Fruit fly (Drosophila melanogaster): ENCODE measurements around the gene RhoGAP68F.
A peak's percentile ranks its signal among the peaks of the same experiment; 100 is the strongest.

The RhoGAP68F gene

DNA sequence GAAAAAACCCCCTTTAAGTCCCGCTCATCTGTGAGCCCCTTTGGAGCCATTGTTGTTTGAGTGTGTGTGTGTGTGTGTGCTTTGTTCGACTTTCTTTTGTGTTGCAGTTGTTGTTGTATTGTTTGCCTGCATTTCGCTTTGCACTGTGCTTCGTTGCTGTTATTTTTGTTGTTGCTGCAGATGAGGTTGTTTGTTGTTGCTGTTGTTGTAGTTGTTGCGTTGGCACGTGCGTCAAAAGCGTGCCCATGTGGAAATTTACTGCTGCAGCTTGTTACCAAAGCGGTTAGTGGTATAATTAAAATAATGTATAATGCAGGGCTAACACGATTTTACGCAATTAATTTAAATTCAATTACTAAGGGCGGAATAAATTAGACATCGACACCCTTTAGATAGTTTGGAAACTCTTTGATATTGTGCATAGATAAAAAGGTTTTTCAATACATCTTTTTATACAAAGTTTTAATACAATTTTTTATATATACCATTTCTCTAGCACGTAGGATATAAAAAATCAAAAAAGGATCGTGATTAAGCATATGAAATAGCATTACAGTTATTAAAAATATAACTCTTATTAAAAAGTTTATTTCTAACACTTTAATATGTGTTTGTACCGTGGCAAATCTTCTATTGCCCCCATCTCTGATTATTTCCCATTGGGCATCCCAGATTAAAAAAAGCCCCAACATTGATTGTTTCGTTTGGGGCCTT is 48.3 kb upstream of the RhoGAP68F start:
- TF ChIP-seq Gug (GFP tag; IDR thresholded peaks at IDR 0.05) (no peak), cg (GFP tag; optimal IDR thresholded peaks at IDR 0.05) (peak; percentile 75), CG17359 (tag; optimal IDR thresholded peaks at IDR 0.05) (peak; percentile 13), CG6272 (GFP tag; IDR thresholded peaks at IDR 0.05) (0 out of 2 replicates have a peak, but pooled peaks have one; percentile 12), slp2 (GFP tag; optimal IDR thresholded peaks at IDR 0.05) (no peak), CG3847 (GFP tag; IDR thresholded peaks at IDR 0.05) (no peak), crol (GFP tag; IDR thresholded peaks at IDR 0.05) (peak; percentile 72; the same call in 1 of the 2 replicates), kni (GFP tag; optimal IDR thresholded peaks at IDR 0.05) (peak; percentile 76), nom (GFP tag; optimal IDR thresholded peaks at IDR 0.05) (peak; percentile 39), pb (GFP tag; optimal IDR thresholded peaks at IDR 0.05) (no peak), dmrt99B (tag; optimal IDR thresholded peaks at IDR 0.05) (peak; percentile 26), vvl (GFP tag; IDR thresholded peaks at IDR 0.05) (peak; percentile 71), CG4707 (GFP tag; optimal IDR thresholded peaks at IDR 0.05) (no peak), CG10147 (GFP tag; optimal IDR thresholded peaks at IDR 0.05) (no peak), Sox100B (GFP tag; optimal IDR thresholded peaks at IDR 0.05) (peak; percentile 31), fru (optimal IDR thresholded peaks at IDR 0.05) (no peak), gce (GFP tag; IDR thresholded peaks at IDR 0.05) (0 out of 3 replicates have a peak, but pooled peaks have one; percentile 29), Med (GFP tag) (peak; percentile 72), CG17829 (tag; optimal IDR thresholded peaks at IDR 0.05) (peak; percentile 12), dm (GFP tag; optimal IDR thresholded peaks at IDR 0.05) (peak; percentile 19), CG17612 (GFP tag; IDR thresholded peaks at IDR 0.05) (no peak), abd-A (tag; optimal IDR thresholded peaks at IDR 0.05) (peak; percentile 48), Blimp-1 (GFP tag; optimal IDR thresholded peaks at IDR 0.05) (peak; percentile 13), phol (tag; optimal IDR thresholded peaks at IDR 0.05) (peak; percentile 34), NK7.1 (GFP tag; optimal IDR thresholded peaks at IDR 0.05) (no peak), tio (GFP tag; optimal IDR thresholded peaks at IDR 0.05) (no peak), oc (tag; optimal IDR thresholded peaks at IDR 0.05) (peak; percentile 93), pan (optimal IDR thresholded peaks at IDR 0.05) (no peak), pan (GFP tag; optimal IDR thresholded peaks at IDR 0.05 in 1 of 2, IDR thresholded peaks at IDR 0.05 in 1 of 2) (no peak), CG18262 (tag; optimal IDR thresholded peaks at IDR 0.05) (peak; percentile 94), sr (GFP tag; IDR thresholded peaks at IDR 0.05) (0 out of 3 replicates have a peak, but pooled peaks have one; percentile 21), Oli (tag; optimal IDR thresholded peaks at IDR 0.05) (peak; percentile 43), E2f2 (GFP tag; IDR thresholded peaks at IDR 0.05) (no peak), ci (GFP tag; IDR thresholded peaks at IDR 0.05) (peak; percentile 64; the same call in 2 of the 3 replicates), cwo (GFP tag; optimal IDR thresholded peaks at IDR 0.05) (peak; percentile 78), D (optimal IDR thresholded peaks at IDR 0.05) (no peak), D (GFP tag; optimal IDR thresholded peaks at IDR 0.05) (peak; percentile 11), row (GFP tag; IDR thresholded peaks at IDR 0.05) (peak; percentile 37; the same call in 2 of the 3 replicates), fd102C (GFP tag; optimal IDR thresholded peaks at IDR 0.05) (no peak), CG9437 (GFP tag; optimal IDR thresholded peaks at IDR 0.05) (peak; percentile 4), CG12769 (tag; optimal IDR thresholded peaks at IDR 0.05) (peak; percentile 23), nmo (GFP tag; optimal IDR thresholded peaks at IDR 0.05) (peak; percentile 13), ap (GFP tag; IDR thresholded peaks at IDR 0.05) (0 out of 2 replicates have a peak, but pooled peaks have one; percentile 8), CG10979 (tag; optimal IDR thresholded peaks at IDR 0.05) (peak; percentile 9), CG11504 (tag; optimal IDR thresholded peaks at IDR 0.05) (peak; percentile 53), CG8924 (tag; optimal IDR thresholded peaks at IDR 0.05) (peak; percentile 15), Deaf1 (tag; optimal IDR thresholded peaks at IDR 0.05) (peak; percentile 16), sens (GFP tag) (peak; percentile 44), psq (GFP tag; optimal IDR thresholded peaks at IDR 0.05) (peak; percentile 53), eve (GFP tag; optimal IDR thresholded peaks at IDR 0.05) (peak in 1 of 2 experiments; percentile 47)

Data from whole organism, embryonic.